Fruit fly (Drosophila melanogaster) whole organism, embryonic: Measurements from ENCODE around the gene armi.
A peak's percentile ranks its signal among the peaks of the same experiment; 100 is the strongest.

Experiments used
- CG11085 ChIP-seq: fragments of 200-800 bp; sonication (Bioruptor generic); IDR thresholded peaks from 2 replicates; pipeline ENCODE4 v1.3.6; 2022; ENCODE audit warnings: missing biosample characterization, missing genetic modification characterization
- CG13424 ChIP-seq: fragments of 200-800 bp; sonication (Bioruptor generic); optimal IDR thresholded peaks from 2 replicates; lab custom pipeline; 2019; ENCODE audit warnings: missing biosample characterization, mild to moderate bottlenecking, missing genetic modification characterization, moderate library complexity
- CG15696 ChIP-seq: fragments of 200-800 bp; sonication (Bioruptor generic); optimal IDR thresholded peaks from 2 replicates; lab custom pipeline; 2019; ENCODE audit warnings: missing biosample characterization, mild to moderate bottlenecking, missing genetic modification characterization, moderate library complexity
- CG18599 ChIP-seq: fragments of 200-800 bp; sonication (Bioruptor generic); optimal IDR thresholded peaks from 3 replicates; lab custom pipeline; 2017; ENCODE audit warnings: missing biosample characterization, missing genetic modification characterization, mild to moderate bottlenecking, moderate library complexity, missing genetic modification reagents
- CG2712 ChIP-seq: fragments of 200-800 bp; optimal IDR thresholded peaks from 3 replicates; lab custom pipeline; 2019; ENCODE audit warnings: missing biosample characterization, mild to moderate bottlenecking, missing genetic modification characterization, moderate library complexity
- CG30431 ChIP-seq: fragments of 200-800 bp; sonication (Bioruptor generic); optimal IDR thresholded peaks from 2 replicates; lab custom pipeline; 2017; ENCODE audit warnings: missing biosample characterization, missing genetic modification characterization
- CG32767 ChIP-seq: fragments of 200-800 bp; sonication (Bioruptor generic); IDR thresholded peaks from 2 replicates; pipeline ENCODE4 v1.3.6; 2022; ENCODE audit warnings: missing biosample characterization, missing genetic modification characterization
- CG3281 ChIP-seq: fragments of 200-800 bp; sonication (Bioruptor generic); optimal IDR thresholded peaks from 3 replicates; lab custom pipeline; 2017; ENCODE audit warnings: missing biosample characterization, mild to moderate bottlenecking, missing genetic modification characterization
- CG33213 ChIP-seq: fragments of 200-800 bp; sonication (Bioruptor generic); optimal IDR thresholded peaks from 3 replicates; lab custom pipeline; 2016; ENCODE audit warnings: missing biosample characterization, missing genetic modification characterization
- CG3726 ChIP-seq: fragments of 200-800 bp; sonication (Bioruptor generic); IDR thresholded peaks from 3 replicates; pipeline ENCODE4, ENCODE4 v1.3.6; 2022; ENCODE audit warnings: missing biosample characterization, missing genetic modification characterization
- CG7839 ChIP-seq: fragments of 200-800 bp; sonication (Bioruptor generic); optimal IDR thresholded peaks from 3 replicates; lab custom pipeline; 2018; ENCODE audit warnings: missing biosample characterization, mild to moderate bottlenecking, missing genetic modification characterization, moderate library complexity
- CG8924 ChIP-seq: fragments of 200-800 bp; optimal IDR thresholded peaks from 3 replicates; lab custom pipeline; 2019; ENCODE audit warnings: missing biosample characterization, mild to moderate bottlenecking, missing genetic modification characterization, moderate library complexity
- CG8944 ChIP-seq: fragments of 200-800 bp; sonication (Bioruptor generic); optimal IDR thresholded peaks from 3 replicates; lab custom pipeline; 2016; ENCODE audit warnings: missing biosample characterization, missing genetic modification characterization
- CG9215 ChIP-seq: fragments of 200-800 bp; sonication (Bioruptor generic); IDR thresholded peaks from 2 replicates; pipeline ENCODE4 v1.3.6; 2022; ENCODE audit warnings: missing biosample characterization, missing genetic modification characterization
- CoRest ChIP-seq: fragments of 200-800 bp; sonication (Bioruptor generic); optimal IDR thresholded peaks from 3 replicates; lab custom pipeline; 2018; ENCODE audit warnings: missing biosample characterization, mild to moderate bottlenecking, missing genetic modification characterization, moderate library complexity
- E2f1 ChIP-seq: fragments of 200-800 bp; sonication (Bioruptor generic); IDR thresholded peaks from 2 replicates; pipeline ENCODE4 v1.3.6; 2022; ENCODE audit warnings: missing biosample characterization, missing genetic modification characterization
- ERR ChIP-seq: fragments of 200-800 bp; sonication (Bioruptor generic); optimal IDR thresholded peaks from 2 replicates; lab custom pipeline; 2016; ENCODE audit warnings: missing biosample characterization, missing genetic modification characterization
- Hmx ChIP-seq: fragments of 200-800 bp; sonication (Bioruptor generic); optimal IDR thresholded peaks from 2 replicates; lab custom pipeline; 2016; ENCODE audit warnings: missing biosample characterization, missing genetic modification characterization
- Hr3 ChIP-seq: fragments of 200-800 bp; sonication (Bioruptor generic); optimal IDR thresholded peaks from 3 replicates; lab custom pipeline; 2016; ENCODE audit warnings: missing biosample characterization, missing genetic modification characterization
- Oli ChIP-seq: fragments of 200-800 bp; sonication (Bioruptor generic); optimal IDR thresholded peaks from 2 replicates; lab custom pipeline; 2018; ENCODE audit warnings: missing biosample characterization, mild to moderate bottlenecking, missing genetic modification characterization, moderate library complexity
- Ptx1 ChIP-seq: fragments of 200-800 bp; sonication (Bioruptor generic); IDR thresholded peaks from 2 replicates; pipeline ENCODE4 v1.3.6; 2022; ENCODE audit warnings: missing biosample characterization, missing genetic modification characterization
- Ravus ChIP-seq: fragments of 200-800 bp; sonication (Bioruptor generic); IDR thresholded peaks from 2 replicates; pipeline ENCODE4 v1.3.6; 2022; ENCODE audit warnings: missing biosample characterization, missing genetic modification characterization
- Sin3A ChIP-seq: fragments of >200 bp; optimal IDR thresholded peaks from 2 replicates; lab custom pipeline; 2018
- Sox102F ChIP-seq: fragments of 200-800 bp; sonication (Bioruptor generic); optimal IDR thresholded peaks from 2 replicates; lab custom pipeline; 2018; ENCODE audit warnings: missing biosample characterization, mild to moderate bottlenecking, missing genetic modification characterization, moderate library complexity
- dan ChIP-seq: fragments of 200-800 bp; sonication (Bioruptor generic); IDR thresholded peaks from 2 replicates; pipeline ENCODE4 v1.3.6; 2022; ENCODE audit warnings: missing biosample characterization, missing genetic modification characterization
- dmrt11E ChIP-seq: fragments of 200-800 bp; sonication (Bioruptor generic); optimal IDR thresholded peaks from 3 replicates; lab custom pipeline; 2018; ENCODE audit warnings: missing biosample characterization, mild to moderate bottlenecking, missing genetic modification characterization, moderate library complexity
- dysf ChIP-seq: fragments of 200-800 bp; sonication (Bioruptor generic); IDR thresholded peaks from 3 replicates; pipeline ENCODE4 v1.3.6; 2022; ENCODE audit warnings: missing biosample characterization, missing genetic modification characterization
- fd96Cb ChIP-seq: fragments of 200-800 bp; sonication (Bioruptor generic); optimal IDR thresholded peaks from 2 replicates; lab custom pipeline; 2018; ENCODE audit warnings: missing biosample characterization, mild to moderate bottlenecking, missing genetic modification characterization, moderate library complexity
- gce ChIP-seq: fragments of 200-800 bp; sonication (Bioruptor generic); IDR thresholded peaks from 3 replicates; pipeline ENCODE4 v1.3.6; 2022; ENCODE audit warnings: missing biosample characterization, missing genetic modification characterization
- gfzf ChIP-seq: fragments of 200-800 bp; sonication (Bioruptor generic); optimal IDR thresholded peaks from 2 replicates; lab custom pipeline; 2016; ENCODE audit warnings: missing biosample characterization, mild to moderate bottlenecking, missing genetic modification characterization, moderate library complexity
- grn ChIP-seq: fragments of 200-800 bp; sonication (Bioruptor generic); optimal IDR thresholded peaks from 3 replicates; lab custom pipeline; 2017; ENCODE audit warnings: missing biosample characterization, missing genetic modification characterization
- gsb-n ChIP-seq: fragments of 200-800 bp; sonication (Bioruptor generic); optimal IDR thresholded peaks from 3 replicates; lab custom pipeline; 2018; ENCODE audit warnings: missing biosample characterization, mild to moderate bottlenecking, missing genetic modification characterization
- lab ChIP-seq: fragments of 200-800 bp; sonication (Bioruptor generic); optimal IDR thresholded peaks from 3 replicates; lab custom pipeline; 2017; ENCODE audit warnings: missing biosample characterization, missing genetic modification characterization, mild to moderate bottlenecking, moderate library complexity, missing genetic modification reagents
- mirr ChIP-seq: fragments of 200-800 bp; sonication (Bioruptor generic); optimal IDR thresholded peaks from 3 replicates; lab custom pipeline; 2018; ENCODE audit warnings: missing biosample characterization, mild to moderate bottlenecking, missing genetic modification characterization
- nerfin-2 ChIP-seq: fragments of 200-800 bp; sonication (Bioruptor generic); IDR thresholded peaks from 2 replicates; pipeline ENCODE4 v1.3.6; 2022; ENCODE audit warnings: missing biosample characterization, missing genetic modification characterization; ENCODE audit not compliant: partially characterized antibody
- nmo ChIP-seq: fragments of 200-800 bp; sonication (Bioruptor generic); optimal IDR thresholded peaks from 2 replicates; lab custom pipeline; 2018; ENCODE audit warnings: missing biosample characterization, mild to moderate bottlenecking, missing genetic modification characterization, moderate library complexity
- oc ChIP-seq: fragments of 200-800 bp; sonication (Bioruptor generic); optimal IDR thresholded peaks from 2 replicates; lab custom pipeline; 2018; ENCODE audit warnings: missing biosample characterization, mild to moderate bottlenecking, missing genetic modification characterization, moderate library complexity
- pan ChIP-seq, 4 experiments: fragments of >200 bp in 3 of 4; fragments of 200-800 bp in 1 of 4; sonication (Bioruptor generic) in 1 of 4; optimal IDR thresholded peaks in 3 of 4; IDR thresholded peaks in 1 of 4; 2 replicates each; pipeline versions ENCODE4 v1.3.6 to Lab custom; 2017 to 2022; ENCODE audit warnings: missing biosample characterization in 2 of 4, missing genetic modification characterization in 2 of 4, mixed read lengths in 1 of 4
- schlank ChIP-seq: fragments of 200-800 bp; sonication (Bioruptor generic); optimal IDR thresholded peaks from 2 replicates; lab custom pipeline; 2018; ENCODE audit warnings: missing biosample characterization, mild to moderate bottlenecking, missing genetic modification characterization
- slbo ChIP-seq: fragments of 200-800 bp; sonication (Bioruptor generic); IDR thresholded peaks from 2 replicates; pipeline ENCODE4 v1.3.6; 2022; ENCODE audit warnings: missing biosample characterization, missing genetic modification characterization
- ssp ChIP-seq: fragments of 200-800 bp; sonication (Bioruptor generic); IDR thresholded peaks from 2 replicates; pipeline ENCODE4 v1.3.6; 2022; ENCODE audit warnings: missing biosample characterization, missing genetic modification characterization
- tin ChIP-seq: fragments of 200-800 bp; sonication (Bioruptor generic); optimal IDR thresholded peaks from 3 replicates; lab custom pipeline; 2016; ENCODE audit warnings: missing biosample characterization, missing genetic modification characterization
- tll ChIP-seq, 2 experiments: fragments of 200-800 bp in 1 of 2; fragments of >200 bp in 1 of 2; sonication (Bioruptor generic) in 1 of 2; optimal IDR thresholded peaks; 2 replicates each; lab custom pipeline; 2017 to 2019; ENCODE audit warnings: missing biosample characterization in 2 of 2, missing genetic modification characterization in 2 of 2, mild to moderate bottlenecking in 1 of 2, moderate library complexity in 1 of 2
- trem ChIP-seq: fragments of 200-800 bp; optimal IDR thresholded peaks from 3 replicates; lab custom pipeline; 2019; ENCODE audit warnings: missing biosample characterization, mild to moderate bottlenecking, missing genetic modification characterization, moderate library complexity
- ttk ChIP-seq: fragments of 200-800 bp; sonication (Bioruptor generic); IDR thresholded peaks from 2 replicates; pipeline ENCODE4 v2.1.2; 2022; ENCODE audit warnings: missing biosample characterization, missing genetic modification characterization
- unpg ChIP-seq: fragments of 200-800 bp; sonication (Bioruptor generic); optimal IDR thresholded peaks from 3 replicates; lab custom pipeline; 2018; ENCODE audit warnings: missing biosample characterization, mild to moderate bottlenecking, missing genetic modification characterization, moderate library complexity
- vfl ChIP-seq: fragments of 200-800 bp; sonication (Bioruptor generic); optimal IDR thresholded peaks from 2 replicates; lab custom pipeline; 2016; ENCODE audit warnings: missing biosample characterization, missing genetic modification characterization
- vvl ChIP-seq: fragments of 200-800 bp; sonication (Bioruptor generic); IDR thresholded peaks from 2 replicates; pipeline ENCODE4 v1.3.6; 2022; ENCODE audit warnings: missing biosample characterization, missing genetic modification characterization
- zf30C ChIP-seq: fragments of 200-800 bp; sonication (Bioruptor generic); optimal IDR thresholded peaks from 3 replicates; lab custom pipeline; 2018; ENCODE audit warnings: missing biosample characterization, mild to moderate bottlenecking, missing genetic modification characterization

Gene armi

dm6 chr3L:3485088-3485710, 24.1 kb downstream of the armi start (continued):
- no peak for TF ChIP-seq CG3726
- TF ChIP-seq CG2712 (tag; lab: Kevin White, UChicago) = peak; percentile 69
- TF ChIP-seq dan (GFP tag; lab: Robert Waterston, UW) = no peak
- no peak for TF ChIP-seq CG9215 (GFP tag; lab: Robert Waterston, UW)
- TF ChIP-seq unpg (GFP tag; lab: Kevin White, UChicago) = peak; percentile 13
- TF ChIP-seq Ravus = no peak
- no peak for TF ChIP-seq CG8944 (GFP tag; lab: Kevin White, UChicago)
- TF ChIP-seq zf30C (GFP tag; lab: Kevin White, UChicago) = no peak
- 0 out of 2 replicates have a peak, but pooled peaks have one; percentile 9 for TF ChIP-seq ssp (GFP tag; lab: Robert Waterston, UW)
- TF ChIP-seq gsb-n (tag; lab: Kevin White, UChicago) = peak; percentile 29
- TF ChIP-seq CG32767 (GFP tag; lab: Robert Waterston, UW) = peak; percentile 51; the same call in 1 of the 2 replicates
- no peak for TF ChIP-seq slbo (GFP tag; lab: Robert Waterston, UW)
- peak; percentile 45 for TF ChIP-seq CoRest (tag; lab: Kevin White, UChicago)
- TF ChIP-seq fd96Cb (tag; lab: Kevin White, UChicago) = peak; percentile 30
- TF ChIP-seq Hmx (GFP tag; lab: Kevin White, UChicago) = no peak
- peak; percentile 31 for TF ChIP-seq Sox102F (GFP tag; lab: Kevin White, UChicago)
- peak; percentile 22 for TF ChIP-seq CG8924
- peak; percentile 53 for TF ChIP-seq nmo (GFP tag; lab: Kevin White, UChicago)
- TF ChIP-seq lab = peak; percentile 24
- peak; percentile 64 for TF ChIP-seq Ptx1 (GFP tag; lab: Robert Waterston, UW)
- TF ChIP-seq CG15696 = peak; percentile 4
- TF ChIP-seq mirr = peak; percentile 18
- TF ChIP-seq CG7839 (tag; lab: Kevin White, UChicago) = peak; percentile 61
- no peak for TF ChIP-seq ERR (GFP tag; lab: Kevin White, UChicago)
- TF ChIP-seq vfl (GFP tag; lab: Kevin White, UChicago) = no peak
- peak; percentile 8 for TF ChIP-seq dmrt11E
- TF ChIP-seq Hr3 (GFP tag; lab: Kevin White, UChicago) = peak; percentile 24
- TF ChIP-seq Sin3A = no peak
- peak; percentile 2 for TF ChIP-seq Oli (tag; lab: Kevin White, UChicago)
- no peak for TF ChIP-seq gfzf (GFP tag; lab: Kevin White, UChicago)
- TF ChIP-seq tll (GFP tag; optimal IDR thresholded peaks at IDR 0.05; lab: Kevin White, UChicago) = no peak
- TF ChIP-seq nerfin-2 (GFP tag; lab: Robert Waterston, UW) = no peak
- peak; percentile 18 for TF ChIP-seq CG3281 (GFP tag; lab: Kevin White, UChicago)
- TF ChIP-seq CG11085 (GFP tag; lab: Robert Waterston, UW) = no peak
- TF ChIP-seq oc (tag; lab: Kevin White, UChicago) = peak; percentile 11
- no peak for TF ChIP-seq E2f1
- no peak for TF ChIP-seq CG33213 (GFP tag; lab: Kevin White, UChicago)
- no peak for TF ChIP-seq grn (GFP tag; lab: Kevin White, UChicago)
- TF ChIP-seq CG18599 (GFP tag; lab: Kevin White, UChicago) = peak; percentile 46
- no peak for TF ChIP-seq dysf (GFP tag; lab: Robert Waterston, UW)
- TF ChIP-seq vvl (GFP tag; lab: Robert Waterston, UW) = peak; percentile 30; the same call in 1 of the 2 replicates
- TF ChIP-seq gce (GFP tag; lab: Robert Waterston, UW) = no peak
- no peak for TF ChIP-seq tin (GFP tag; lab: Kevin White, UChicago)
- TF ChIP-seq schlank (tag; lab: Kevin White, UChicago) = no peak
- TF ChIP-seq CG30431 (GFP tag; lab: Kevin White, UChicago) = no peak
- TF ChIP-seq CG13424 = peak; percentile 52
- no peak for TF ChIP-seq pan (optimal IDR thresholded peaks at IDR 0.05; lab: Kevin White, UChicago)
- peak in 1 of 2 experiments; percentile 10 for TF ChIP-seq pan (GFP tag; optimal IDR thresholded peaks at IDR 0.05 in 1 of 2, IDR thresholded peaks at IDR 0.05 in 1 of 2)
- 0 out of 2 replicates have a peak, but pooled peaks have one; percentile 28 for TF ChIP-seq ttk (GFP tag; lab: Robert Waterston, UW)
- TF ChIP-seq trem (tag; lab: Kevin White, UChicago) = peak; percentile 27
